Fruit fly (Drosophila melanogaster) whole organism, embryonic: ENCODE results near the gene CstF64.

ENCODE experiments used
- Ada2b ChIP-seq: fragments of 200-800 bp; sonication (Bioruptor generic); IDR thresholded peaks from 2 replicates; pipeline ENCODE4 v1.3.6; 2022; ENCODE audit warnings: missing biosample characterization, missing genetic modification characterization
- Aef1 ChIP-seq: fragments of 200-800 bp; sonication (Bioruptor generic); IDR thresholded peaks from 3 replicates; pipeline ENCODE4 v1.3.6; 2022; ENCODE audit warnings: missing biosample characterization, missing genetic modification characterization
- CG10565 ChIP-seq: fragments of 200-800 bp; sonication (Bioruptor generic); optimal IDR thresholded peaks from 3 replicates; lab custom pipeline; 2016; ENCODE audit warnings: missing biosample characterization, mild to moderate bottlenecking, missing genetic modification characterization
- CG11696 ChIP-seq: fragments of 200-800 bp; sonication (Bioruptor generic); IDR thresholded peaks from 2 replicates; pipeline ENCODE4 v1.3.6; 2022; ENCODE audit warnings: missing biosample characterization, missing genetic modification characterization
- CG13424 ChIP-seq: fragments of 200-800 bp; sonication (Bioruptor generic); optimal IDR thresholded peaks from 2 replicates; lab custom pipeline; 2019; ENCODE audit warnings: missing biosample characterization, mild to moderate bottlenecking, missing genetic modification characterization, moderate library complexity
- CG14860 ChIP-seq: fragments of 200-800 bp; sonication (Bioruptor generic); IDR thresholded peaks from 3 replicates; pipeline ENCODE4 v1.3.6; 2022; ENCODE audit warnings: missing biosample characterization, missing genetic modification characterization; ENCODE audit not compliant: partially characterized antibody
- CG1529 ChIP-seq: fragments of 200-800 bp; sonication (Bioruptor generic); optimal IDR thresholded peaks from 3 replicates; lab custom pipeline; 2018; ENCODE audit warnings: missing biosample characterization, missing genetic modification characterization
- CG15479 ChIP-seq: fragments of 200-800 bp; sonication (Bioruptor generic); optimal IDR thresholded peaks from 3 replicates; lab custom pipeline; 2019; ENCODE audit warnings: missing biosample characterization, mild to moderate bottlenecking, missing genetic modification characterization, moderate library complexity
- CG1603 ChIP-seq: fragments of 200-800 bp; sonication (Bioruptor generic); optimal IDR thresholded peaks from 2 replicates; lab custom pipeline; 2019; ENCODE audit warnings: missing biosample characterization, mild to moderate bottlenecking, missing genetic modification characterization, moderate library complexity
- CG17568 ChIP-seq: fragments of 200-800 bp; sonication (Bioruptor generic); optimal IDR thresholded peaks from 2 replicates; lab custom pipeline; 2018; ENCODE audit warnings: missing biosample characterization, mild to moderate bottlenecking, missing genetic modification characterization, moderate library complexity
- CG18764 ChIP-seq: fragments of 200-800 bp; sonication (Bioruptor generic); optimal IDR thresholded peaks from 3 replicates; lab custom pipeline; 2016; ENCODE audit warnings: missing biosample characterization, missing genetic modification characterization
- CG2116 ChIP-seq: fragments of 200-800 bp; sonication (Bioruptor generic); optimal IDR thresholded peaks from 3 replicates; lab custom pipeline; 2018; ENCODE audit warnings: missing biosample characterization, mild to moderate bottlenecking, missing genetic modification characterization
- CG2120 ChIP-seq: fragments of 200-800 bp; sonication (Bioruptor generic); optimal IDR thresholded peaks from 3 replicates; lab custom pipeline; 2016; ENCODE audit warnings: missing biosample characterization, missing genetic modification characterization
- CG31365 ChIP-seq: fragments of 200-800 bp; sonication (Bioruptor generic); optimal IDR thresholded peaks from 2 replicates; lab custom pipeline; 2018; ENCODE audit warnings: missing biosample characterization, mild to moderate bottlenecking, missing genetic modification characterization
- CG31388 ChIP-seq: fragments of 200-800 bp; sonication (Bioruptor generic); optimal IDR thresholded peaks from 2 replicates; lab custom pipeline; 2016; ENCODE audit warnings: missing biosample characterization, missing genetic modification characterization
- CG4328 ChIP-seq: fragments of 200-800 bp; sonication (Bioruptor generic); optimal IDR thresholded peaks from 3 replicates; lab custom pipeline; 2017; ENCODE audit warnings: missing biosample characterization, missing genetic modification reagents, missing genetic modification characterization
- CG4820 ChIP-seq: fragments of 200-800 bp; sonication (Bioruptor generic); optimal IDR thresholded peaks from 3 replicates; lab custom pipeline; 2016; ENCODE audit warnings: missing biosample characterization, missing genetic modification characterization
- CG5953 ChIP-seq: fragments of 200-800 bp; sonication (Bioruptor generic); IDR thresholded peaks from 2 replicates; pipeline ENCODE4 v1.3.6; 2022; ENCODE audit warnings: missing biosample characterization, missing genetic modification characterization
- CG6689 ChIP-seq: fragments of 200-800 bp; sonication (Bioruptor generic); IDR thresholded peaks from 2 replicates; pipeline ENCODE4 v1.3.6; 2022; ENCODE audit warnings: missing biosample characterization, missing genetic modification characterization
- CG9215 ChIP-seq: fragments of 200-800 bp; sonication (Bioruptor generic); IDR thresholded peaks from 2 replicates; pipeline ENCODE4 v1.3.6; 2022; ENCODE audit warnings: missing biosample characterization, missing genetic modification characterization
- CG9437 ChIP-seq: fragments of 200-800 bp; sonication (Bioruptor generic); optimal IDR thresholded peaks from 2 replicates; lab custom pipeline; 2018; ENCODE audit warnings: missing biosample characterization, mild to moderate bottlenecking, missing genetic modification characterization
- CG9797 ChIP-seq: fragments of 200-800 bp; sonication (Bioruptor generic); optimal IDR thresholded peaks from 3 replicates; lab custom pipeline; 2018; ENCODE audit warnings: missing biosample characterization, mild to moderate bottlenecking, missing genetic modification characterization
- CG9932 ChIP-seq: fragments of 200-800 bp; sonication (Bioruptor generic); IDR thresholded peaks from 2 replicates; pipeline ENCODE4 v1.3.6; 2022; ENCODE audit warnings: missing biosample characterization, missing genetic modification characterization
- Deaf1 ChIP-seq: fragments of 200-800 bp; optimal IDR thresholded peaks from 3 replicates; lab custom pipeline; 2019; ENCODE audit warnings: missing biosample characterization, mild to moderate bottlenecking, missing genetic modification characterization, moderate library complexity
- Dll ChIP-seq: fragments of 200-800 bp; sonication (Bioruptor generic); IDR thresholded peaks from 4 replicates; pipeline ENCODE4 v1.3.6; 2022; ENCODE audit warnings: missing biosample characterization, missing genetic modification characterization; ENCODE audit not compliant: partially characterized antibody
- Drgx ChIP-seq: fragments of 200-800 bp; sonication (Bioruptor generic); IDR thresholded peaks from 2 replicates; pipeline ENCODE4 v1.3.6; 2022; ENCODE audit warnings: missing biosample characterization, missing genetic modification characterization
- Fer3 ChIP-seq: fragments of 200-800 bp; sonication (Bioruptor generic); optimal IDR thresholded peaks from 2 replicates; lab custom pipeline; 2018; ENCODE audit warnings: missing biosample characterization, mild to moderate bottlenecking, missing genetic modification characterization, moderate library complexity
- Gsc ChIP-seq: fragments of 200-800 bp; sonication (Bioruptor generic); IDR thresholded peaks from 2 replicates; pipeline ENCODE4 v1.3.6; 2022; ENCODE audit warnings: missing biosample characterization, missing genetic modification characterization
- HmgZ ChIP-seq: fragments of 200-800 bp; sonication (Bioruptor generic); optimal IDR thresholded peaks from 2 replicates; lab custom pipeline; 2018; ENCODE audit warnings: missing biosample characterization, mild to moderate bottlenecking, missing genetic modification characterization
- Hr51 ChIP-seq, 2 experiments: fragments of 200-800 bp; sonication (Bioruptor generic); optimal IDR thresholded peaks; 2 replicates in 1 of 2; 3 replicates in 1 of 2; lab custom pipeline; 2016 to 2018; ENCODE audit warnings: missing biosample characterization in 2 of 2, missing genetic modification characterization in 2 of 2, mild to moderate bottlenecking in 1 of 2, moderate library complexity in 1 of 2
- Med ChIP-seq: fragments of 200-800 bp; sonication (Bioruptor generic); peaks from one replicate; lab custom pipeline; 2016; ENCODE audit warnings: missing biosample characterization, missing genetic modification characterization, mild to moderate bottlenecking, inconsistent platforms, moderate library complexity
- Ptx1 ChIP-seq: fragments of 200-800 bp; sonication (Bioruptor generic); IDR thresholded peaks from 2 replicates; pipeline ENCODE4 v1.3.6; 2022; ENCODE audit warnings: missing biosample characterization, missing genetic modification characterization
- Sox100B ChIP-seq: fragments of 200-800 bp; sonication (Bioruptor generic); optimal IDR thresholded peaks from 3 replicates; lab custom pipeline; 2018; ENCODE audit warnings: missing biosample characterization, mild to moderate bottlenecking, missing genetic modification characterization
- az2 ChIP-seq: fragments of 200-800 bp; sonication (Bioruptor generic); optimal IDR thresholded peaks from 3 replicates; lab custom pipeline; 2016; ENCODE audit warnings: missing biosample characterization, missing genetic modification characterization
- chn ChIP-seq: fragments of 200-800 bp; sonication (Bioruptor generic); optimal IDR thresholded peaks from 2 replicates; lab custom pipeline; 2016; ENCODE audit warnings: missing biosample characterization, missing genetic modification characterization
- exex ChIP-seq: fragments of 200-800 bp; sonication (Bioruptor generic); optimal IDR thresholded peaks from 4 replicates; lab custom pipeline; 2018; ENCODE audit warnings: missing biosample characterization, mild to moderate bottlenecking, missing genetic modification characterization, moderate library complexity
- fd96Cb ChIP-seq: fragments of 200-800 bp; sonication (Bioruptor generic); optimal IDR thresholded peaks from 2 replicates; lab custom pipeline; 2018; ENCODE audit warnings: missing biosample characterization, mild to moderate bottlenecking, missing genetic modification characterization, moderate library complexity
- mam ChIP-seq: fragments of 200-800 bp; sonication (Bioruptor generic); optimal IDR thresholded peaks from 3 replicates; lab custom pipeline; 2016; ENCODE audit warnings: missing biosample characterization, missing genetic modification characterization
- nau ChIP-seq: fragments of 200-800 bp; sonication (Bioruptor generic); optimal IDR thresholded peaks from 3 replicates; lab custom pipeline; 2017; ENCODE audit warnings: missing biosample characterization, mild to moderate bottlenecking, missing genetic modification characterization, missing genetic modification reagents
- oc ChIP-seq: fragments of 200-800 bp; sonication (Bioruptor generic); optimal IDR thresholded peaks from 2 replicates; lab custom pipeline; 2018; ENCODE audit warnings: missing biosample characterization, mild to moderate bottlenecking, missing genetic modification characterization, moderate library complexity
- otp ChIP-seq: fragments of 200-800 bp; sonication (Bioruptor generic); IDR thresholded peaks from 3 replicates; pipeline ENCODE4, ENCODE4 v1.3.6; 2022; ENCODE audit warnings: missing biosample characterization, missing genetic modification characterization
- pfk ChIP-seq: fragments of 200-800 bp; sonication (Bioruptor generic); optimal IDR thresholded peaks from 2 replicates; lab custom pipeline; 2018; ENCODE audit warnings: missing biosample characterization, mild to moderate bottlenecking, missing genetic modification characterization, moderate library complexity
- sisA ChIP-seq: fragments of 200-800 bp; sonication (Bioruptor generic); IDR thresholded peaks from 2 replicates; pipeline ENCODE4 v1.3.6; 2022; ENCODE audit warnings: missing biosample characterization, missing genetic modification characterization
- sna ChIP-seq: fragments of 200-800 bp; sonication (Bioruptor generic); IDR thresholded peaks from 2 replicates; pipeline ENCODE4 v1.3.6; 2022; ENCODE audit warnings: missing biosample characterization, missing genetic modification characterization; ENCODE audit not compliant: partially characterized antibody
- so ChIP-seq: fragments of 200-800 bp; sonication (Bioruptor generic); IDR thresholded peaks from 3 replicates; pipeline ENCODE4 v1.3.6; 2022; ENCODE audit warnings: missing biosample characterization, missing genetic modification characterization
- stwl ChIP-seq: fragments of 200-800 bp; sonication (Bioruptor generic); optimal IDR thresholded peaks from 3 replicates; lab custom pipeline; 2018; ENCODE audit warnings: missing biosample characterization, mild to moderate bottlenecking, missing genetic modification characterization, moderate library complexity
- tap ChIP-seq: fragments of 200-800 bp; optimal IDR thresholded peaks from 3 replicates; lab custom pipeline; 2019; ENCODE audit warnings: missing biosample characterization, mild to moderate bottlenecking, missing genetic modification characterization, moderate library complexity
- tgo ChIP-seq: fragments of 200-800 bp; sonication (Bioruptor generic); IDR thresholded peaks from 3 replicates; pipeline ENCODE4 v1.3.6; 2022; ENCODE audit warnings: missing biosample characterization, missing genetic modification characterization
- tup ChIP-seq: fragments of 200-800 bp; sonication (Bioruptor generic); optimal IDR thresholded peaks from 2 replicates; lab custom pipeline; 2016; ENCODE audit warnings: missing biosample characterization, mild to moderate bottlenecking, missing genetic modification characterization, moderate library complexity
- wdn ChIP-seq: fragments of 200-800 bp; sonication (Bioruptor generic); IDR thresholded peaks from 2 replicates; pipeline ENCODE4 v1.3.6; 2022; ENCODE audit warnings: missing biosample characterization, missing genetic modification characterization

CstF64 gene

dm6 chr3R:18669152-18669551 is 9.7 kb downstream of the CstF64 start, which contains the start of gene CG7702 (continued):
- no peak for TF ChIP-seq Hr51 (GFP tag; optimal IDR thresholded peaks at IDR 0.05; lab: Kevin White, UChicago)
- no peak for TF ChIP-seq CG10565 (GFP tag; lab: Kevin White, UChicago)
- no peak for TF ChIP-seq CG4820
- no peak for TF ChIP-seq so
- no peak for TF ChIP-seq sna (GFP tag; lab: Robert Waterston, UW)
- no peak for TF ChIP-seq Dll (GFP tag; lab: Robert Waterston, UW)
- TF ChIP-seq Gsc (GFP tag; lab: Robert Waterston, UW), result no peak
- TF ChIP-seq HmgZ, result no peak
- TF ChIP-seq Med (GFP tag; lab: Kevin White, UChicago), result peak; percentile 71

- TF ChIP-seq stwl (tag; lab: Kevin White, UChicago), result no peak
- peak; percentile 32 for TF ChIP-seq CG1603 (tag; lab: Kevin White, UChicago)
- TF ChIP-seq CG17568, result no peak
- TF ChIP-seq Aef1 (GFP tag; lab: Robert Waterston, UW), result peak; percentile 26; the same call in 1 of the 3 replicates
- TF ChIP-seq Drgx (GFP tag; lab: Robert Waterston, UW), result peak; percentile 82
- TF ChIP-seq Med (GFP tag; lab: Kevin White, UChicago), result peak; percentile 69
- TF ChIP-seq Deaf1, result peak; percentile 66
- TF ChIP-seq oc (tag; lab: Kevin White, UChicago), result no peak
- peak; percentile 11 for TF ChIP-seq chn (GFP tag; lab: Kevin White, UChicago)
- TF ChIP-seq CG9215 (GFP tag; lab: Robert Waterston, UW), result peak; percentile 24; the same call in 1 of the 2 replicates
- TF ChIP-seq CG13424, result peak; percentile 48
- peak; percentile 35 for TF ChIP-seq Ada2b
- TF ChIP-seq az2 (GFP tag; lab: Kevin White, UChicago), result peak; percentile 7
- no peak for TF ChIP-seq CG14860 (GFP tag; lab: Robert Waterston, UW)
- TF ChIP-seq CG31365, result no peak
- TF ChIP-seq CG9437 (GFP tag; lab: Kevin White, UChicago), result no peak
- TF ChIP-seq CG2116 (GFP tag; lab: Kevin White, UChicago), result no peak
- peak; percentile 32 for TF ChIP-seq Sox100B (GFP tag; lab: Kevin White, UChicago)
- no peak for TF ChIP-seq CG5953 (GFP tag; lab: Robert Waterston, UW)
- TF ChIP-seq nau (GFP tag; lab: Kevin White, UChicago), result no peak
- TF ChIP-seq CG31388, result no peak
- no peak for TF ChIP-seq exex (tag; lab: Kevin White, UChicago)
- peak; percentile 20 for TF ChIP-seq mam (GFP tag; lab: Kevin White, UChicago)
- TF ChIP-seq CG4328 (GFP tag; lab: Kevin White, UChicago), result no peak
- peak; percentile 22 for TF ChIP-seq fd96Cb
- peak; percentile 18 for TF ChIP-seq Fer3
- TF ChIP-seq CG2120, result peak; percentile 40
- no peak for TF ChIP-seq pfk (GFP tag; lab: Kevin White, UChicago)
- no peak for TF ChIP-seq CG1529 (GFP tag; lab: Kevin White, UChicago)
- no peak for TF ChIP-seq tup (GFP tag; lab: Kevin White, UChicago)
- TF ChIP-seq CG6689 (GFP tag; lab: Robert Waterston, UW), result peak; percentile 18; the same call in 1 of the 2 replicates
- peak; percentile 39; the same call in 1 of the 2 replicates for TF ChIP-seq sisA (GFP tag; lab: Robert Waterston, UW)
- no peak for TF ChIP-seq CG18764 (GFP tag; lab: Kevin White, UChicago)
- peak; percentile 43; the same call in 2 of the 3 replicates for TF ChIP-seq tgo (GFP tag; lab: Robert Waterston, UW)
- no peak for TF ChIP-seq CG11696
- TF ChIP-seq CG9932, result 0 out of 2 replicates have a peak, but pooled peaks have one; percentile 24
- no peak for TF ChIP-seq CG9797 (GFP tag; lab: Kevin White, UChicago)
- no peak for TF ChIP-seq wdn (GFP tag; lab: Robert Waterston, UW)
- TF ChIP-seq tap (tag; lab: Kevin White, UChicago), result peak; percentile 12
- TF ChIP-seq Ptx1 (GFP tag; lab: Robert Waterston, UW), result peak; percentile 43
- TF ChIP-seq CG15479 (GFP tag; lab: Kevin White, UChicago), result no peak
- TF ChIP-seq otp, result no peak
Observed at dm6 chr3R:18669812-18670211, 10.4 kb downstream of the CstF64 start.
